Fruit fly (Drosophila melanogaster): ENCODE results near the gene mesh.

Gene mesh

dm6 chr3R:31213227-31213626 lies 17.7 kb upstream of the mesh start, which contains the start of the genes Zwilch and CG1542 (continued):
- TF ChIP-seq CG4707 (GFP tag; optimal IDR thresholded peaks at IDR 0.05) (no peak), Sry-β (GFP tag; optimal IDR thresholded peaks at IDR 0.05) (no peak), eve (GFP tag; optimal IDR thresholded peaks at IDR 0.05) (no peak), Fer2 (tag; optimal IDR thresholded peaks at IDR 0.05) (no peak), Spps (tag; optimal IDR thresholded peaks at IDR 0.05) (no peak), unc-4 (GFP tag; IDR thresholded peaks at IDR 0.05; ENCODE audit: partially characterized antibody) (peak; percentile 80), fd64A (GFP tag; optimal IDR thresholded peaks at IDR 0.05) (no peak), CG11247 (GFP tag; IDR thresholded peaks at IDR 0.05) (no peak), CG6765 (GFP tag; optimal IDR thresholded peaks at IDR 0.05) (no peak), tx (GFP tag; optimal IDR thresholded peaks at IDR 0.05) (no peak), CG13894 (tag; optimal IDR thresholded peaks at IDR 0.05) (no peak), CG5180 (GFP tag; optimal IDR thresholded peaks at IDR 0.05) (no peak), D (optimal IDR thresholded peaks at IDR 0.05) (no peak), D (GFP tag; optimal IDR thresholded peaks at IDR 0.05) (no peak), Poxn (GFP tag; IDR thresholded peaks at IDR 0.05) (no peak), Doc3 (GFP tag; IDR thresholded peaks at IDR 0.05; ENCODE audit: partially characterized antibody) (peak; percentile 43), Adf1 (GFP tag; IDR thresholded peaks at IDR 0.05) (no peak), zen2 (GFP tag; IDR thresholded peaks at IDR 0.05; ENCODE audit: partially characterized antibody) (peak; percentile 77; the same call in 2 of the 3 replicates), bigmax (GFP tag; optimal IDR thresholded peaks at IDR 0.05) (peak; percentile 46), Atf-2 (GFP tag; optimal IDR thresholded peaks at IDR 0.05) (no peak), Eip74EF (GFP tag; optimal IDR thresholded peaks at IDR 0.05) (no peak), CG8281 (tag; optimal IDR thresholded peaks at IDR 0.05) (no peak), CG18764 (GFP tag; optimal IDR thresholded peaks at IDR 0.05) (no peak), croc (GFP tag; conservative IDR thresholded peaks at IDR 0.05) (no peak), CG17385 (GFP tag; optimal IDR thresholded peaks at IDR 0.05) (no peak), onecut (GFP tag; IDR thresholded peaks at IDR 0.05) (no peak), CG10274 (GFP tag; optimal IDR thresholded peaks at IDR 0.05) (no peak), CG9215 (GFP tag; IDR thresholded peaks at IDR 0.05) (no peak), D19B (GFP tag; optimal IDR thresholded peaks at IDR 0.05) (no peak)

dm6 chr3R:31210630-31211029 lies 15.1 kb upstream of the mesh start, which contains the start of gene chp:
Gene chp (minus strand): TSS chr3R:31210730.
- no peak for TF ChIP-seq Atf3 (GFP tag; optimal IDR thresholded peaks at IDR 0.05)
- no peak for TF ChIP-seq mld (GFP tag; IDR thresholded peaks at IDR 0.05; ENCODE audit: partially characterized antibody)

- TF ChIP-seq Trl (optimal IDR thresholded peaks at IDR 0.05) (no peak), Trl (GFP tag; optimal IDR thresholded peaks at IDR 0.05) (no peak), CG4820 (GFP tag; optimal IDR thresholded peaks at IDR 0.05) (no peak), CG18599 (GFP tag; optimal IDR thresholded peaks at IDR 0.05) (peak; percentile 5), CG15479 (GFP tag; optimal IDR thresholded peaks at IDR 0.05) (peak; percentile 57), nmo (GFP tag; optimal IDR thresholded peaks at IDR 0.05) (no peak), Dbx (GFP tag; IDR thresholded peaks at IDR 0.05) (no peak; the same call in 2 of the 3 replicates), vnd (GFP tag; IDR thresholded peaks at IDR 0.05; ENCODE audit: partially characterized antibody) (no peak), cg (GFP tag; optimal IDR thresholded peaks at IDR 0.05) (no peak), CG17385 (GFP tag; optimal IDR thresholded peaks at IDR 0.05) (no peak), grn (GFP tag; optimal IDR thresholded peaks at IDR 0.05) (peak; percentile 37), btn (GFP tag; optimal IDR thresholded peaks at IDR 0.05) (no peak), exex (tag; optimal IDR thresholded peaks at IDR 0.05) (peak; percentile 49), Awh (GFP tag; IDR thresholded peaks at IDR 0.05) (no peak), klu (GFP tag; IDR thresholded peaks at IDR 0.05) (no peak), ato (GFP tag; IDR thresholded peaks at IDR 0.05; ENCODE audit: partially characterized antibody) (no peak), CG34376 (GFP tag; optimal IDR thresholded peaks at IDR 0.05) (peak; percentile 40), mld (GFP tag; IDR thresholded peaks at IDR 0.05; ENCODE audit: partially characterized antibody) (no peak)
These were observed 1.8 kb upstream of the mesh start for dm6 chr3R:31197142-31197994.
